Worm (Caenorhabditis elegans) whole organism, early embryonic: ENCODE results near the gene pigx-1.

ENCODE experiments used
- B0310.2 ChIP-seq: sonication (generic microtip); optimal IDR thresholded peaks from 2 replicates; lab custom pipeline; 2016; ENCODE audit warnings: mild to moderate bottlenecking, missing genetic modification characterization, missing compliant biosample characterization
- F13C5.2 ChIP-seq: sonication (generic microtip); optimal IDR thresholded peaks from 2 replicates; lab custom pipeline; 2017; ENCODE audit warnings: mild to moderate bottlenecking, missing genetic modification characterization, inconsistent platforms, missing compliant biosample characterization
- ama-1 ChIP-seq: fragments of 150-350 bp; optimal IDR thresholded peaks from 2 replicates; lab custom pipeline; 2014
- ceh-36 ChIP-seq: sonication (generic microtip); optimal IDR thresholded peaks from 2 replicates; lab custom pipeline; 2016; ENCODE audit warnings: missing genetic modification characterization, inconsistent platforms, missing compliant biosample characterization
- ets-7 ChIP-seq: sonication (generic microtip); optimal IDR thresholded peaks from 2 replicates; lab custom pipeline; 2016; ENCODE audit warnings: missing genotype, missing genetic modification characterization, missing compliant biosample characterization
- flt-1 ChIP-seq: fragments of 200-800 bp; sonication (Bioruptor generic); IDR thresholded peaks from 2 replicates; pipeline ENCODE4 v1.3.6; 2022; ENCODE audit warnings: missing genetic modification characterization, missing compliant biosample characterization
- hmbx-1 ChIP-seq: sonication (generic microtip); optimal IDR thresholded peaks from 2 replicates; lab custom pipeline; 2016; ENCODE audit warnings: mild to moderate bottlenecking, missing genetic modification characterization, missing compliant biosample characterization
- pes-1 ChIP-seq: fragments of 200-800 bp; sonication (Bioruptor generic); IDR thresholded peaks from 2 replicates; pipeline ENCODE4 v1.3.6; 2022; ENCODE audit warnings: missing genetic modification reagents, missing genetic modification characterization, missing compliant biosample characterization
- scrt-1 ChIP-seq: fragments of 200-800 bp; sonication (Bioruptor generic); IDR thresholded peaks from 2 replicates; pipeline ENCODE4 v1.3.6; 2022; ENCODE audit warnings: missing genetic modification characterization, missing compliant biosample characterization
- sea-1 ChIP-seq: fragments of 200-800 bp; sonication (Bioruptor generic); conservative IDR thresholded peaks from 2 replicates; pipeline ENCODE4 v1.3.6; 2022; ENCODE audit warnings: missing genetic modification characterization, missing compliant biosample characterization
- tbx-11 ChIP-seq: fragments of 200-800 bp; sonication (Bioruptor generic); IDR thresholded peaks from 2 replicates; pipeline ENCODE4 v1.3.6; 2022; ENCODE audit warnings: missing genetic modification characterization, missing compliant biosample characterization
- tbx-37 ChIP-seq: fragments of 200-800 bp; sonication (Bioruptor generic); conservative IDR thresholded peaks from 2 replicates; pipeline ENCODE4 v1.3.6; 2022; ENCODE audit warnings: missing genetic modification reagents, missing genetic modification characterization, missing compliant biosample characterization

ce11 chrX:1062403-1063073 lies 34.3 kb downstream of the pigx-1 start, which contains the start of gene unc-1:
- TF ChIP-seq ama-1 (lab: Kevin White, UChicago) (no peak), ceh-36 (no peak), scrt-1 (GFP tag; lab: Robert Waterston, UW) (0 out of 2 replicates have a peak, but pooled peaks have one; percentile 20), sea-1 (GFP tag; lab: Robert Waterston, UW) (no peak), F13C5.2 (no peak), flt-1 (GFP tag; lab: Robert Waterston, UW) (no peak), ets-7 (tag; lab: Kevin White, UChicago) (no peak), B0310.2 (tag; lab: Kevin White, UChicago) (no peak), tbx-11 (GFP tag; lab: Robert Waterston, UW) (no peak), pes-1 (GFP tag; lab: Robert Waterston, UW) (no peak), tbx-37 (no peak), hmbx-1 (tag; lab: Kevin White, UChicago) (no peak)
